Worm (Caenorhabditis elegans) whole organism, L4/young adult: ENCODE results near the gene clc-13.

Source experiments
- W03F9.2 ChIP-seq: fragments of 150-350 bp; optimal IDR thresholded peaks from 2 replicates; lab custom pipeline; 2014; ENCODE audit warnings: missing biosample characterization, missing genetic modification characterization
- dao-5 ChIP-seq: sonication (generic microtip); optimal IDR thresholded peaks from 2 replicates; lab custom pipeline; 2016; ENCODE audit warnings: missing genotype, missing genetic modification characterization, moderate library complexity, missing compliant biosample characterization
- him-1 ChIP-seq: sonication (generic microtip); optimal IDR thresholded peaks from 2 replicates; lab custom pipeline; 2016; ENCODE audit warnings: missing genotype, missing genetic modification reagents, missing genetic modification characterization, missing compliant biosample characterization

- TF ChIP-seq W03F9.2 (tag; lab: Kevin White, UChicago) = no peak
- TF ChIP-seq him-1 (tag; lab: Kevin White, UChicago) = no peak
- no peak for TF ChIP-seq dao-5 (tag; lab: Kevin White, UChicago)
Measured at ce11 chrV:16973338-16973737, 40.9 kb upstream of the clc-13 start.
